Worm (Caenorhabditis elegans) whole organism, L4 larva: ENCODE results near the gene stau-1.
A peak's percentile ranks its signal among the peaks of the same experiment; 100 is the strongest.

Experiments
- D1046.2 ChIP-seq: fragments of 200-800 bp; sonication (Bioruptor generic); IDR thresholded peaks from 2 replicates; pipeline ENCODE4 v1.3.6; 2022; ENCODE audit warnings: missing genetic modification characterization, missing compliant biosample characterization
- R02D3.7 ChIP-seq: fragments of 150-350 bp; sonication (generic microtip); optimal IDR thresholded peaks from 3 replicates; lab custom pipeline; 2014; ENCODE audit warnings: missing biosample characterization, missing genetic modification characterization
- T20F7.1 ChIP-seq: fragments of 200-800 bp; sonication (Bioruptor generic); optimal IDR thresholded peaks from 2 replicates; lab custom pipeline; 2018; ENCODE audit warnings: mild to moderate bottlenecking, missing genetic modification characterization, missing compliant biosample characterization
- Y105C5A.15 ChIP-seq: fragments of 200-800 bp; sonication (Bioruptor generic); IDR thresholded peaks from 2 replicates; pipeline ENCODE4 v1.3.6; 2022; ENCODE audit warnings: missing genetic modification characterization, missing compliant biosample characterization
- ZK546.5 ChIP-seq, 2 experiments: sonication (generic microtip); optimal IDR thresholded peaks; 2 replicates each; lab custom pipeline; 2017; ENCODE audit warnings: missing biosample characterization in 2 of 2, missing genetic modification characterization in 2 of 2
- aha-1 ChIP-seq: fragments of 150-350 bp; peaks from one replicate; lab custom pipeline; 2014; ENCODE audit warnings: missing biosample characterization, missing genetic modification characterization
- aly-2 ChIP-seq: sonication (generic microtip); optimal IDR thresholded peaks from 2 replicates; lab custom pipeline; 2018; ENCODE audit warnings: missing biosample characterization, missing genetic modification characterization
- arid-1 ChIP-seq: fragments of 200-800 bp; sonication (Bioruptor generic); conservative IDR thresholded peaks from 2 replicates; pipeline ENCODE4 v1.3.6; 2022; ENCODE audit warnings: missing genetic modification reagents, missing genetic modification characterization, missing compliant biosample characterization
- ceh-20 ChIP-seq: fragments of 200-800 bp; sonication (Bioruptor generic); IDR thresholded peaks from 2 replicates; pipeline ENCODE4 v1.3.6; 2022; ENCODE audit warnings: missing genetic modification reagents, missing genetic modification characterization, missing compliant biosample characterization
- ceh-32 ChIP-seq: sonication (generic microtip); optimal IDR thresholded peaks from 2 replicates; lab custom pipeline; 2016; ENCODE audit warnings: mild to moderate bottlenecking, missing genetic modification characterization, missing compliant biosample characterization; ENCODE audit not compliant: poor library complexity
- ceh-44 ChIP-seq: fragments of 200-800 bp; sonication (Bioruptor generic); IDR thresholded peaks from 2 replicates; pipeline ENCODE4 v1.3.6; 2022; ENCODE audit warnings: missing genetic modification reagents, missing genetic modification characterization, missing compliant biosample characterization
- ctbp-1 ChIP-seq: fragments of 200-800 bp; sonication (Bioruptor generic); IDR thresholded peaks from 2 replicates; pipeline ENCODE4 v1.3.6; 2022; ENCODE audit warnings: missing genetic modification reagents, missing genetic modification characterization, missing compliant biosample characterization
- daf-12 ChIP-seq: fragments of 150-350 bp; optimal IDR thresholded peaks from 2 replicates; lab custom pipeline; 2014; ENCODE audit warnings: missing biosample characterization, missing genetic modification reagents, missing genetic modification characterization
- daf-16 ChIP-seq, 3 experiments: sonication (generic microtip); optimal IDR thresholded peaks; 2 replicates each; lab custom pipeline; 2016 to 2017; ENCODE audit warnings: missing genetic modification characterization in 3 of 3, missing genetic modification reagents in 3 of 3, mild to moderate bottlenecking in 2 of 3, missing compliant biosample characterization in 2 of 3, missing biosample characterization in 1 of 3, moderate library complexity in 1 of 3
- daf-8 ChIP-seq: fragments of 200-800 bp; sonication (Bioruptor generic); IDR thresholded peaks from 2 replicates; pipeline ENCODE4 v1.3.6; 2022; ENCODE audit warnings: missing genetic modification characterization, missing compliant biosample characterization
- dmd-8 ChIP-seq: fragments of 200-800 bp; sonication (Bioruptor generic); IDR thresholded peaks from 2 replicates; pipeline ENCODE4 v1.3.6; 2022; ENCODE audit warnings: missing genetic modification characterization, missing compliant biosample characterization
- duxl-1 ChIP-seq: sonication (generic microtip); optimal IDR thresholded peaks from 2 replicates; lab custom pipeline; 2016; ENCODE audit warnings: mild to moderate bottlenecking, missing genetic modification characterization, moderate library complexity, missing compliant biosample characterization; ENCODE audit not compliant: poor library complexity
- fkh-10 ChIP-seq: fragments of 150-350 bp; optimal IDR thresholded peaks from 2 replicates; lab custom pipeline; 2014; ENCODE audit warnings: missing biosample characterization, missing genetic modification reagents, missing genetic modification characterization
- fos-1 ChIP-seq: fragments of 150-350 bp; optimal IDR thresholded peaks from 2 replicates; lab custom pipeline; 2014; ENCODE audit warnings: missing biosample characterization, missing genetic modification characterization
- hlh-11 ChIP-seq: fragments of 200-800 bp; sonication (Bioruptor generic); optimal IDR thresholded peaks from 2 replicates; lab custom pipeline; 2018; ENCODE audit warnings: mild to moderate bottlenecking, missing genetic modification characterization, missing compliant biosample characterization
- hlh-30 ChIP-seq: sonication (generic microtip); optimal IDR thresholded peaks from 2 replicates; lab custom pipeline; 2017; ENCODE audit warnings: antibody characterized with exemption, mild to moderate bottlenecking, missing genetic modification characterization, missing compliant biosample characterization; ENCODE audit not compliant: insufficient read depth
- hmg-1.1 ChIP-seq: fragments of 200-800 bp; sonication (Bioruptor generic); IDR thresholded peaks from 2 replicates; pipeline ENCODE4 v1.3.6; 2022; ENCODE audit warnings: missing genetic modification reagents, missing genetic modification characterization, missing compliant biosample characterization
- lim-7 ChIP-seq: fragments of 200-800 bp; sonication (Bioruptor generic); IDR thresholded peaks from 2 replicates; pipeline ENCODE4 v1.3.6; 2022; ENCODE audit warnings: missing genetic modification characterization, missing compliant biosample characterization
- lin-1 ChIP-seq: fragments of 200-800 bp; sonication (Bioruptor generic); IDR thresholded peaks from 2 replicates; pipeline ENCODE4 v1.3.6; 2022; ENCODE audit warnings: missing genetic modification reagents, missing genetic modification characterization, missing compliant biosample characterization
- lin-13 ChIP-seq: fragments of 150-350 bp; optimal IDR thresholded peaks from 2 replicates; lab custom pipeline; 2014; ENCODE audit warnings: missing biosample characterization, missing genetic modification reagents, missing genetic modification characterization
- lin-15B ChIP-seq: fragments of 150-350 bp; sonication (generic microtip); optimal IDR thresholded peaks from 3 replicates; lab custom pipeline; 2014; ENCODE audit warnings: missing biosample characterization, missing genetic modification characterization
- lin-29 ChIP-seq: fragments of 200-800 bp; sonication (Bioruptor generic); IDR thresholded peaks from 2 replicates; pipeline ENCODE4 v1.3.6; 2022; ENCODE audit warnings: missing genetic modification reagents, missing genetic modification characterization, missing compliant biosample characterization
- lin-38 ChIP-seq: fragments of 200-800 bp; sonication (Bioruptor generic); IDR thresholded peaks from 2 replicates; pipeline ENCODE4 v1.3.6; 2022; ENCODE audit warnings: missing genetic modification reagents, missing genetic modification characterization, missing compliant biosample characterization
- lin-39 ChIP-seq: fragments of 150-350 bp; optimal IDR thresholded peaks from 2 replicates; lab custom pipeline; 2014; ENCODE audit warnings: missing biosample characterization, missing genetic modification reagents, missing genetic modification characterization
- madf-5 ChIP-seq, 2 experiments: fragments of 200-800 bp; sonication (Bioruptor generic); IDR thresholded peaks; 2 replicates each; pipeline ENCODE4 v1.3.6; 2022; ENCODE audit warnings: missing compliant biosample characterization in 2 of 2, missing genetic modification characterization in 2 of 2
- mdl-1 ChIP-seq, 2 experiments: fragments of 150-350 bp in 1 of 2; sonication (generic microtip) in 1 of 2; optimal IDR thresholded peaks; 2 replicates each; lab custom pipeline; 2014 to 2017; ENCODE audit warnings: missing biosample characterization in 2 of 2, missing genetic modification characterization in 2 of 2
- mxl-2 ChIP-seq: fragments of 200-800 bp; sonication (Bioruptor generic); conservative IDR thresholded peaks from 2 replicates; pipeline ENCODE4 v1.3.6; 2022; ENCODE audit warnings: missing genetic modification reagents, missing genetic modification characterization, missing compliant biosample characterization
- nhr-102 ChIP-seq: sonication (generic microtip); optimal IDR thresholded peaks from 2 replicates; lab custom pipeline; 2016; ENCODE audit warnings: mild to moderate bottlenecking, missing genetic modification characterization, moderate library complexity, missing compliant biosample characterization
- nhr-25 ChIP-seq: sonication (generic microtip); optimal IDR thresholded peaks from 2 replicates; lab custom pipeline; 2017; ENCODE audit warnings: missing genetic modification characterization, mild to moderate bottlenecking, missing compliant biosample characterization, antibody characterized with exemption, moderate library complexity, borderline replicate concordance; ENCODE audit not compliant: insufficient read depth
- nhr-28 ChIP-seq: fragments of 150-350 bp; optimal IDR thresholded peaks from 2 replicates; lab custom pipeline; 2014; ENCODE audit warnings: missing biosample characterization, missing genetic modification characterization
- nhr-41 ChIP-seq: fragments of 200-800 bp; sonication (Bioruptor generic); IDR thresholded peaks from 2 replicates; pipeline ENCODE4 v1.3.6; 2022; ENCODE audit warnings: missing genetic modification reagents, missing genetic modification characterization, missing compliant biosample characterization
- php-3 ChIP-seq: fragments of 200-800 bp; sonication (Bioruptor generic); IDR thresholded peaks from 2 replicates; pipeline ENCODE4 v1.3.6; 2022; ENCODE audit warnings: missing genetic modification reagents, missing genetic modification characterization, missing compliant biosample characterization
- rbr-2 ChIP-seq: sonication (generic microtip); optimal IDR thresholded peaks from 2 replicates; lab custom pipeline; 2016; ENCODE audit warnings: missing genotype, missing genetic modification characterization, missing compliant biosample characterization
- sdz-12 ChIP-seq: fragments of 200-800 bp; sonication (Bioruptor generic); optimal IDR thresholded peaks from 2 replicates; lab custom pipeline; 2018; ENCODE audit warnings: mild to moderate bottlenecking, missing genetic modification characterization, missing compliant biosample characterization
- set-16 ChIP-seq: fragments of 200-800 bp; sonication (Bioruptor generic); IDR thresholded peaks from 2 replicates; pipeline ENCODE4 v1.3.6; 2022; ENCODE audit warnings: missing genetic modification reagents, missing genetic modification characterization, missing compliant biosample characterization
- snpc-1.2 ChIP-seq: fragments of 200-800 bp; sonication (Bioruptor generic); IDR thresholded peaks from 2 replicates; pipeline ENCODE4 v1.3.6; 2022; ENCODE audit warnings: missing genetic modification reagents, missing genetic modification characterization, missing compliant biosample characterization
- snpc-4 ChIP-seq: fragments of 150-350 bp; optimal IDR thresholded peaks from 2 replicates; lab custom pipeline; 2014; ENCODE audit warnings: missing biosample characterization, missing genetic modification characterization
- spr-3 ChIP-seq: fragments of 200-800 bp; sonication (Bioruptor generic); optimal IDR thresholded peaks from 2 replicates; lab custom pipeline; 2018; ENCODE audit warnings: mild to moderate bottlenecking, missing genetic modification characterization, missing compliant biosample characterization
- tra-1 ChIP-seq: fragments of 200-800 bp; sonication (Bioruptor generic); IDR thresholded peaks from 2 replicates; pipeline ENCODE4 v1.3.6; 2022; ENCODE audit warnings: missing genetic modification reagents, missing genetic modification characterization, missing compliant biosample characterization
- unc-62 ChIP-seq, 3 experiments: fragments of 150-350 bp in 1 of 3; sonication (generic microtip); optimal IDR thresholded peaks in 2 of 3; peaks in 1 of 3; 1 replicate in 1 of 3; 2 replicates in 2 of 3; lab custom pipeline; 2014 to 2017; ENCODE audit warnings: missing biosample characterization in 3 of 3, missing genetic modification characterization in 3 of 3, missing genetic modification reagents in 3 of 3, missing genotype in 1 of 3
- vab-7 ChIP-seq: fragments of 200-800 bp; sonication (Bioruptor generic); IDR thresholded peaks from 2 replicates; pipeline ENCODE4 v1.3.6; 2022; ENCODE audit warnings: missing genetic modification reagents, missing genetic modification characterization, missing compliant biosample characterization

The stau-1 gene

ce11 chrX:1012385-1012866, 22.7 kb downstream of the stau-1 start (continued):
- TF ChIP-seq nhr-41 (no peak), lin-38 (GFP tag; lab: Robert Waterston, UW) (peak; percentile 38), snpc-1.2 (GFP tag; lab: Robert Waterston, UW) (0 out of 2 replicates have a peak, but pooled peaks have one; percentile 28), mdl-1 (tag; optimal IDR thresholded peaks at IDR 0.05; lab: Kevin White, UChicago) (no peak), T20F7.1 (GFP tag; lab: Kevin White, UChicago) (peak; percentile 10), unc-62 (GFP tag; optimal IDR thresholded peaks at IDR 0.05 in 1 of 2; lab: Kevin White, UChicago) (no peak), unc-62 (tag; optimal IDR thresholded peaks at IDR 0.05; lab: Kevin White, UChicago) (no peak), madf-5 (GFP tag; IDR thresholded peaks at IDR 0.05; lab: Robert Waterston, UW) (no peak), daf-12 (tag; lab: Kevin White, UChicago) (no peak), fkh-10 (no peak), daf-16 (GFP tag; optimal IDR thresholded peaks at IDR 0.05; lab: Kevin White, UChicago) (no peak), daf-16 (tag; optimal IDR thresholded peaks at IDR 0.05; lab: Kevin White, UChicago) (peak; percentile 31), ZK546.5 (tag; optimal IDR thresholded peaks at IDR 0.05; lab: Kevin White, UChicago) (no peak), hlh-30 (tag; lab: Kevin White, UChicago) (no peak), ctbp-1 (peak; percentile 12; the same call in 1 of the 2 replicates), spr-3 (GFP tag; lab: Kevin White, UChicago) (no peak), set-16 (no peak), rbr-2 (tag; lab: Kevin White, UChicago) (no peak), mxl-2 (GFP tag; lab: Robert Waterston, UW) (no peak), vab-7 (GFP tag; lab: Robert Waterston, UW) (no peak), D1046.2 (GFP tag; lab: Robert Waterston, UW) (0 out of 2 replicates have a peak, but pooled peaks have one; percentile 57), aly-2 (tag; lab: Kevin White, UChicago) (no peak), Y105C5A.15 (GFP tag; lab: Robert Waterston, UW) (0 out of 2 replicates have a peak, but pooled peaks have one; percentile 43), nhr-28 (tag; lab: Kevin White, UChicago) (peak; percentile 13), lim-7 (GFP tag; lab: Robert Waterston, UW) (0 out of 2 replicates have a peak, but pooled peaks have one; percentile 53), nhr-25 (no peak), ceh-44 (GFP tag; lab: Robert Waterston, UW) (no peak), lin-1 (no peak), snpc-4 (tag; lab: Kevin White, UChicago) (no peak), lin-13 (GFP tag; lab: Kevin White, UChicago) (no peak), nhr-102 (peak; percentile 73), dmd-8 (GFP tag; lab: Robert Waterston, UW) (no peak), lin-29 (GFP tag; lab: Robert Waterston, UW) (no peak)

DNA sequence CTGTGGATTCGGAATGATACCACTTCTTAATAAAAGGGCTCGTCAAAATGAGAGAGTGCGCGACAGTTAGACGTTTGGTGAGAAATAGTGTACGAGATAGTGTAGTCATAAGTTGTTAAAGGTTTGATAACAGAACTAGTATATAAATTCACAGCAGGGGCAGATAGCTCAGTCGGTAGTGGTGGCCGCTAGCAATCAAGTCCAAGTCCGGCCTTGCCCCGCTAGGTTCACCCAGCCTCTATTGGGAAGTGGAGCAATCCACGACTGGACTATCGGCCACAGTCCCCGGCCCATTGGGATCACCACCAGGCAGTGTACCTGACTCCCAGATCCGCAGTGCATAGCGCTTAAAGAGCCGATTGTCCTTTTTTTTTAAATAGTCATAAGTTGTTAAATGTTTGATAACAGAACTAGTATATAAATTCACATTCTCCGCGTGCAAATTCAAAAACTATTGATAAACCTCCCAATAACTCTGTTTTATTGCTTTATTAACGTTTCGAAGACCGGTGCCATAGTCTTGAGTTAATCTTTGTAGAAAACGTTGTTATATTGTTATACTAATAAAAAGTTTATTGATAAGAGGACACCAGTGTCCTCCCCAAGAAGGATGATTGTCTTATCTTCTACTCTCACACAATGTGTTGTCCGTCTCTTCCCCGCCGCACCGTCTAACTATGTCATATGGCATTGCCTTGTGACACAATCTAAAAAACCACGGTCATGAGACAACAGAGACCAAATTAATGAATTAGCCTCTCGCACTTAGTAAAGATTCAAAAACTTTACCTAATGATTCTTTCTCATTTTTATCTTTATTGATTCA, 24.2 kb downstream of the stau-1 start:
- TF ChIP-seq lin-39 (tag; lab: Kevin White, UChicago) (no peak), aha-1 (tag; lab: Kevin White, UChicago) (peak; percentile 19), set-16 (peak; percentile 78), hmg-1.1 (peak; percentile 43; the same call in 1 of the 2 replicates), arid-1 (GFP tag; lab: Robert Waterston, UW) (peak; percentile 47; the same call in 1 of the 2 replicates), ceh-20 (GFP tag; lab: Robert Waterston, UW) (0 out of 2 replicates have a peak, but pooled peaks have one; percentile 38), php-3 (peak; percentile 89), sdz-12 (GFP tag; lab: Kevin White, UChicago) (peak; percentile 22), hlh-11 (tag; lab: Kevin White, UChicago) (peak; percentile 91), spr-3 (GFP tag; lab: Kevin White, UChicago) (peak; percentile 15), R02D3.7 (tag; lab: Kevin White, UChicago) (no peak), ceh-32 (no peak), daf-8 (GFP tag; lab: Robert Waterston, UW) (no peak), lin-13 (GFP tag; lab: Kevin White, UChicago) (peak; percentile 17), snpc-1.2 (GFP tag; lab: Robert Waterston, UW) (peak; percentile 55), lin-15B (tag; lab: Kevin White, UChicago) (no peak), fos-1 (tag; lab: Kevin White, UChicago) (no peak), duxl-1 (tag; lab: Kevin White, UChicago) (peak; percentile 63), tra-1 (GFP tag; lab: Robert Waterston, UW) (0 out of 2 replicates have a peak, but pooled peaks have one; percentile 25), lin-29 (GFP tag; lab: Robert Waterston, UW) (no peak)
